Worm (Caenorhabditis elegans) whole organism, mixed stage, embryonic: Measurements from ENCODE around the gene T19C3.5.

Experiments
- blmp-1 ChIP-seq: fragments of 150-350 bp; optimal IDR thresholded peaks from 2 replicates; lab custom pipeline; 2014; ENCODE audit warnings: missing biosample characterization, missing genetic modification characterization
- elt-3 ChIP-seq: fragments of 150-350 bp; optimal IDR thresholded peaks from 2 replicates; lab custom pipeline; 2014; ENCODE audit warnings: missing biosample characterization, missing genetic modification characterization
- flh-1 ChIP-seq: fragments of 200-800 bp; sonication (Bioruptor generic); optimal IDR thresholded peaks from 2 replicates; lab custom pipeline; 2018; ENCODE audit warnings: mild to moderate bottlenecking, missing genetic modification characterization, moderate library complexity, missing compliant biosample characterization
- mab-5 ChIP-seq: fragments of 150-350 bp; optimal IDR thresholded peaks from 2 replicates; lab custom pipeline; 2014; ENCODE audit warnings: missing biosample characterization, missing genetic modification characterization
- nhr-237 ChIP-seq: fragments of 150-350 bp; optimal IDR thresholded peaks from 2 replicates; lab custom pipeline; 2014; ENCODE audit warnings: missing biosample characterization, missing genetic modification characterization
- nhr-28 ChIP-seq: fragments of 150-350 bp; optimal IDR thresholded peaks from 2 replicates; lab custom pipeline; 2014; ENCODE audit warnings: missing biosample characterization, missing genetic modification characterization
- nhr-76 ChIP-seq: sonication (generic microtip); optimal IDR thresholded peaks from 2 replicates; lab custom pipeline; 2017; ENCODE audit warnings: missing biosample characterization, missing genetic modification characterization
- snpc-4 ChIP-seq: fragments of 150-350 bp; optimal IDR thresholded peaks from 2 replicates; lab custom pipeline; 2014; ENCODE audit warnings: missing biosample characterization, missing genetic modification characterization
- sptf-1 ChIP-seq: sonication (generic microtip); optimal IDR thresholded peaks from 2 replicates; lab custom pipeline; 2017; ENCODE audit warnings: mild to moderate bottlenecking, missing genetic modification characterization, moderate library complexity, missing compliant biosample characterization
- tbx-8 ChIP-seq: fragments of 200-800 bp; sonication (Bioruptor generic); optimal IDR thresholded peaks from 2 replicates; lab custom pipeline; 2018; ENCODE audit warnings: mild to moderate bottlenecking, missing genetic modification characterization, moderate library complexity, missing compliant biosample characterization
- unc-39 ChIP-seq: fragments of 150-350 bp; optimal IDR thresholded peaks from 2 replicates; lab custom pipeline; 2014; ENCODE audit warnings: missing biosample characterization, missing genetic modification characterization
- unc-62 ChIP-seq: fragments of 150-350 bp; optimal IDR thresholded peaks from 2 replicates; lab custom pipeline; 2014; ENCODE audit warnings: missing biosample characterization, missing genetic modification reagents, missing genetic modification characterization
- ztf-11 ChIP-seq: fragments of 150-350 bp; optimal IDR thresholded peaks from 2 replicates; lab custom pipeline; 2014; ENCODE audit warnings: missing biosample characterization, missing genetic modification characterization

DNA sequence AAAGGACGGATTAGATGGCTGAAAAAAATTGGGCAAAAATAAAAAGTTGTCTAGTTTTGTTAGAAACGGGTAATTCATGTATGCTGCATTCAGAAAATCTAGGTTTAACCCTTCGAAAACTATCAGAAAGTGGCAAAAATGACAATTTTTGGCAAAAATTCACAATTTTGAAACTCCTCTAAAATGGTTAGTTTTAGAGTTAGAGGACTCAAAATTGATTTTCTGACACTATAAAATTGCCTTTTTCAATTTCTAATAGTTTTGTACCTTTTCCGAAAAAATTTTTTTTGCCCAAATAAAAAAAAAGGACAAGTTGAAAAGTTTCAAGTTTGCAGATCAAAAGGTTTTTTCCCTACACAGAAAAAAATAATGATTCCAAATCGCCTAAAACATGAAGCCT, 51.2 kb downstream of the T19C3.5 start:
- no peak for TF ChIP-seq sptf-1 (tag; lab: Kevin White, UChicago)
- TF ChIP-seq flh-1, result no peak
- no peak for TF ChIP-seq mab-5
- TF ChIP-seq nhr-237, result no peak
- no peak for TF ChIP-seq elt-3
- no peak for TF ChIP-seq blmp-1 (tag; lab: Kevin White, UChicago)
- TF ChIP-seq snpc-4, result no peak
- no peak for TF ChIP-seq ztf-11
- no peak for TF ChIP-seq unc-39 (tag; lab: Kevin White, UChicago)
- no peak for TF ChIP-seq tbx-8 (GFP tag; lab: Kevin White, UChicago)
- no peak for TF ChIP-seq unc-62 (GFP tag; lab: Kevin White, UChicago)
- no peak for TF ChIP-seq nhr-28 (tag; lab: Kevin White, UChicago)
- TF ChIP-seq nhr-76 (tag; lab: Kevin White, UChicago), result no peak
